Worm (Caenorhabditis elegans) whole organism, L4 larva: ENCODE measurements around the gene F13E9.11.
A peak's percentile ranks its signal among the peaks of the same experiment; 100 is the strongest.

Experiments
- D1046.2 ChIP-seq: fragments of 200-800 bp; sonication (Bioruptor generic); IDR thresholded peaks from 2 replicates; pipeline ENCODE4 v1.3.6; 2022; ENCODE audit warnings: missing genetic modification characterization, missing compliant biosample characterization
- F26F4.8 ChIP-seq: fragments of 200-800 bp; sonication (Bioruptor generic); conservative IDR thresholded peaks from 2 replicates; pipeline ENCODE4 v1.3.6; 2022; ENCODE audit warnings: missing genetic modification characterization, missing compliant biosample characterization
- F37D6.2 ChIP-seq: sonication (generic microtip); optimal IDR thresholded peaks from 2 replicates; lab custom pipeline; 2016; ENCODE audit warnings: mild to moderate bottlenecking, missing genetic modification characterization, missing compliant biosample characterization
- F44E2.7 ChIP-seq: fragments of 200-800 bp; sonication (Bioruptor generic); IDR thresholded peaks from 2 replicates; pipeline ENCODE4 v2.1.2; 2022; ENCODE audit warnings: missing genetic modification characterization, missing compliant biosample characterization
- R02D3.7 ChIP-seq: fragments of 150-350 bp; sonication (generic microtip); optimal IDR thresholded peaks from 3 replicates; lab custom pipeline; 2014; ENCODE audit warnings: missing biosample characterization, missing genetic modification characterization
- Y105C5A.15 ChIP-seq: fragments of 200-800 bp; sonication (Bioruptor generic); IDR thresholded peaks from 2 replicates; pipeline ENCODE4 v1.3.6; 2022; ENCODE audit warnings: missing genetic modification characterization, missing compliant biosample characterization
- Y5F2A.4 ChIP-seq: fragments of 200-800 bp; sonication (Bioruptor generic); optimal IDR thresholded peaks from 2 replicates; lab custom pipeline; 2018; ENCODE audit warnings: mild to moderate bottlenecking, missing genetic modification characterization, missing compliant biosample characterization
- ZK337.2 ChIP-seq: fragments of 200-800 bp; sonication (Bioruptor generic); IDR thresholded peaks from 2 replicates; pipeline ENCODE4 v1.3.6; 2022; ENCODE audit warnings: missing genetic modification reagents, missing genetic modification characterization, missing compliant biosample characterization
- aha-1 ChIP-seq: fragments of 150-350 bp; peaks from one replicate; lab custom pipeline; 2014; ENCODE audit warnings: missing biosample characterization, missing genetic modification characterization
- ama-1 ChIP-seq: fragments of 150-350 bp; optimal IDR thresholded peaks from 2 replicates; lab custom pipeline; 2014; ENCODE audit warnings: inconsistent platforms, mixed read lengths
- attf-4 ChIP-seq: sonication (generic microtip); optimal IDR thresholded peaks from 3 replicates; lab custom pipeline; 2017; ENCODE audit warnings: missing biosample characterization, missing genetic modification characterization
- ceh-28 ChIP-seq: fragments of 150-350 bp; optimal IDR thresholded peaks from 2 replicates; lab custom pipeline; 2014; ENCODE audit warnings: missing biosample characterization, missing genetic modification reagents, missing genetic modification characterization
- ceh-62 ChIP-seq: sonication (generic microtip); optimal IDR thresholded peaks from 2 replicates; lab custom pipeline; 2017; ENCODE audit warnings: missing biosample characterization, missing genetic modification characterization
- ctbp-1 ChIP-seq: fragments of 200-800 bp; sonication (Bioruptor generic); IDR thresholded peaks from 2 replicates; pipeline ENCODE4 v1.3.6; 2022; ENCODE audit warnings: missing genetic modification reagents, missing genetic modification characterization, missing compliant biosample characterization
- daf-16 ChIP-seq, 3 experiments: sonication (generic microtip); optimal IDR thresholded peaks; 2 replicates each; lab custom pipeline; 2016 to 2017; ENCODE audit warnings: missing genetic modification characterization in 3 of 3, missing genetic modification reagents in 3 of 3, mild to moderate bottlenecking in 2 of 3, missing compliant biosample characterization in 2 of 3, missing biosample characterization in 1 of 3, moderate library complexity in 1 of 3
- daf-19 ChIP-seq: fragments of 200-800 bp; sonication (Bioruptor generic); conservative IDR thresholded peaks from 2 replicates; pipeline ENCODE4 v1.3.6; 2022; ENCODE audit warnings: missing genetic modification characterization, missing compliant biosample characterization
- dmd-6 ChIP-seq: fragments of 200-800 bp; sonication (Bioruptor generic); IDR thresholded peaks from 2 replicates; pipeline ENCODE4 v1.3.6; 2022; ENCODE audit warnings: missing genetic modification reagents, missing genetic modification characterization, missing compliant biosample characterization
- dmd-9 ChIP-seq: fragments of 200-800 bp; sonication (Bioruptor generic); IDR thresholded peaks from 2 replicates; pipeline ENCODE4 v1.3.6; 2022; ENCODE audit warnings: missing genetic modification reagents, missing genetic modification characterization, missing compliant biosample characterization
- dve-1 ChIP-seq: sonication (generic microtip); optimal IDR thresholded peaks from 2 replicates; lab custom pipeline; 2017; ENCODE audit warnings: antibody characterized with exemption, mild to moderate bottlenecking, missing genetic modification characterization, missing compliant biosample characterization; ENCODE audit not compliant: insufficient read depth
- egl-43 ChIP-seq: fragments of 200-800 bp; sonication (Bioruptor generic); IDR thresholded peaks from 2 replicates; pipeline ENCODE4 v1.3.6; 2022; ENCODE audit warnings: missing genetic modification reagents, missing genetic modification characterization, missing compliant biosample characterization
- hlh-11 ChIP-seq: fragments of 200-800 bp; sonication (Bioruptor generic); optimal IDR thresholded peaks from 2 replicates; lab custom pipeline; 2018; ENCODE audit warnings: mild to moderate bottlenecking, missing genetic modification characterization, missing compliant biosample characterization
- hlh-30 ChIP-seq: sonication (generic microtip); optimal IDR thresholded peaks from 2 replicates; lab custom pipeline; 2017; ENCODE audit warnings: antibody characterized with exemption, mild to moderate bottlenecking, missing genetic modification characterization, missing compliant biosample characterization; ENCODE audit not compliant: insufficient read depth
- hmg-1.1 ChIP-seq: fragments of 200-800 bp; sonication (Bioruptor generic); IDR thresholded peaks from 2 replicates; pipeline ENCODE4 v1.3.6; 2022; ENCODE audit warnings: missing genetic modification reagents, missing genetic modification characterization, missing compliant biosample characterization
- lim-7 ChIP-seq: fragments of 200-800 bp; sonication (Bioruptor generic); IDR thresholded peaks from 2 replicates; pipeline ENCODE4 v1.3.6; 2022; ENCODE audit warnings: missing genetic modification characterization, missing compliant biosample characterization
- lin-13 ChIP-seq: fragments of 150-350 bp; optimal IDR thresholded peaks from 2 replicates; lab custom pipeline; 2014; ENCODE audit warnings: missing biosample characterization, missing genetic modification reagents, missing genetic modification characterization
- lin-15B ChIP-seq: fragments of 150-350 bp; sonication (generic microtip); optimal IDR thresholded peaks from 3 replicates; lab custom pipeline; 2014; ENCODE audit warnings: missing biosample characterization, missing genetic modification characterization
- lsy-2 ChIP-seq, 2 experiments: fragments of 150-350 bp in 1 of 2; sonication (generic microtip) in 1 of 2; optimal IDR thresholded peaks; 2 replicates each; lab custom pipeline; 2014 to 2017; ENCODE audit warnings: missing biosample characterization in 2 of 2, missing genetic modification characterization in 2 of 2
- madf-9 ChIP-seq: fragments of 200-800 bp; sonication (Bioruptor generic); conservative IDR thresholded peaks from 2 replicates; pipeline ENCODE4 v1.3.6; 2022; ENCODE audit warnings: missing genetic modification reagents, missing genetic modification characterization, missing compliant biosample characterization
- mdl-1 ChIP-seq, 2 experiments: fragments of 150-350 bp in 1 of 2; sonication (generic microtip) in 1 of 2; optimal IDR thresholded peaks; 2 replicates each; lab custom pipeline; 2014 to 2017; ENCODE audit warnings: missing biosample characterization in 2 of 2, missing genetic modification characterization in 2 of 2
- mep-1 ChIP-seq: fragments of 150-350 bp; sonication (generic microtip); optimal IDR thresholded peaks from 3 replicates; lab custom pipeline; 2014; ENCODE audit warnings: missing biosample characterization, missing genetic modification characterization
- mxl-3 ChIP-seq: fragments of 200-800 bp; sonication (Bioruptor generic); optimal IDR thresholded peaks from 2 replicates; lab custom pipeline; 2018; ENCODE audit warnings: mild to moderate bottlenecking, missing genetic modification characterization, missing compliant biosample characterization
- nhr-11 ChIP-seq: fragments of 150-350 bp; optimal IDR thresholded peaks from 2 replicates; lab custom pipeline; 2014; ENCODE audit warnings: missing biosample characterization, missing genetic modification characterization
- nhr-25 ChIP-seq: sonication (generic microtip); optimal IDR thresholded peaks from 2 replicates; lab custom pipeline; 2017; ENCODE audit warnings: missing genetic modification characterization, mild to moderate bottlenecking, missing compliant biosample characterization, antibody characterized with exemption, moderate library complexity, borderline replicate concordance; ENCODE audit not compliant: insufficient read depth
- nhr-42 ChIP-seq: fragments of 200-800 bp; sonication (Bioruptor generic); IDR thresholded peaks from 2 replicates; pipeline ENCODE4 v1.3.6; 2022; ENCODE audit warnings: missing genetic modification characterization, missing compliant biosample characterization
- nhr-6 ChIP-seq: fragments of 150-350 bp; optimal IDR thresholded peaks from 2 replicates; lab custom pipeline; 2014; ENCODE audit warnings: missing biosample characterization, missing genetic modification characterization
- nhr-76 ChIP-seq: fragments of 150-350 bp; optimal IDR thresholded peaks from 2 replicates; lab custom pipeline; 2014; ENCODE audit warnings: missing biosample characterization, missing genetic modification characterization
- rbr-2 ChIP-seq: sonication (generic microtip); optimal IDR thresholded peaks from 2 replicates; lab custom pipeline; 2016; ENCODE audit warnings: missing genotype, missing genetic modification characterization, missing compliant biosample characterization
- set-16 ChIP-seq: fragments of 200-800 bp; sonication (Bioruptor generic); IDR thresholded peaks from 2 replicates; pipeline ENCODE4 v1.3.6; 2022; ENCODE audit warnings: missing genetic modification reagents, missing genetic modification characterization, missing compliant biosample characterization
- skn-1 ChIP-seq: fragments of 150-350 bp; optimal IDR thresholded peaks from 2 replicates; lab custom pipeline; 2014; ENCODE audit warnings: missing biosample characterization, missing genetic modification characterization
- snpc-1.2 ChIP-seq: fragments of 200-800 bp; sonication (Bioruptor generic); IDR thresholded peaks from 2 replicates; pipeline ENCODE4 v1.3.6; 2022; ENCODE audit warnings: missing genetic modification reagents, missing genetic modification characterization, missing compliant biosample characterization
- spr-1 ChIP-seq: sonication (generic microtip); optimal IDR thresholded peaks from 2 replicates; lab custom pipeline; 2016; ENCODE audit warnings: mild to moderate bottlenecking, missing genetic modification characterization, missing compliant biosample characterization
- tag-97 ChIP-seq: fragments of 200-800 bp; sonication (Bioruptor generic); IDR thresholded peaks from 2 replicates; pipeline ENCODE4 v1.3.6; 2022; ENCODE audit warnings: missing genetic modification characterization, missing compliant biosample characterization
- unc-62 ChIP-seq, 3 experiments: fragments of 150-350 bp in 1 of 3; sonication (generic microtip); optimal IDR thresholded peaks in 2 of 3; peaks in 1 of 3; 1 replicate in 1 of 3; 2 replicates in 2 of 3; lab custom pipeline; 2014 to 2017; ENCODE audit warnings: missing biosample characterization in 3 of 3, missing genetic modification characterization in 3 of 3, missing genetic modification reagents in 3 of 3, missing genotype in 1 of 3
- vab-7 ChIP-seq: fragments of 200-800 bp; sonication (Bioruptor generic); IDR thresholded peaks from 2 replicates; pipeline ENCODE4 v1.3.6; 2022; ENCODE audit warnings: missing genetic modification reagents, missing genetic modification characterization, missing compliant biosample characterization
- zip-2 ChIP-seq: fragments of 150-350 bp; optimal IDR thresholded peaks from 2 replicates; lab custom pipeline; 2014; ENCODE audit warnings: missing biosample characterization, missing genetic modification characterization

Gene F13E9.11

DNA sequence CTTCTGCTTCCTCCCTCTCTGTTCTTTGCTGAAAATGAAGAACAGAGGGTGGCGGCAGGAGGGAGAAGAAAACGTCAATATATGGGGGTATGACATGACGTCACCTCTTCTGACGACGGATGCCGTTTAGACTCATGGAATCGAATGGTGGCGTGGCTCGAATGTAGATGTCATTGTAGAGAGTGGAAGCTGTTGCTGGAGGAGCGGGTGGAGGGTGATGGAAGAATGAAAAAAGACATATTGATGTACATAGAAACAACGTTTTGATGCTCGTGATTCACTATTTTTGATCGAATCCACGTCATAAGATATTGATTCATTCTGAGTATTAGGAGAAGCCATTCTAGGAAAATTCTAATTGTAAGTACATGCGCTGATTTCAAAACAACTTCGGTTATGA, 49.9 kb downstream of the F13E9.11 start:
- TF ChIP-seq tag-97 = no peak
- peak; percentile 43 for TF ChIP-seq set-16
- TF ChIP-seq hlh-30 (tag; lab: Kevin White, UChicago) = peak; percentile 29
- no peak for TF ChIP-seq daf-16 (GFP tag; optimal IDR thresholded peaks at IDR 0.05; lab: Kevin White, UChicago)
- TF ChIP-seq daf-16 (tag; optimal IDR thresholded peaks at IDR 0.05; lab: Kevin White, UChicago) = no peak
- TF ChIP-seq skn-1 (tag; lab: Kevin White, UChicago) = no peak
- peak; percentile 62; the same call in 1 of the 2 replicates for TF ChIP-seq egl-43
- TF ChIP-seq Y105C5A.15 (GFP tag; lab: Robert Waterston, UW) = 0 out of 2 replicates have a peak, but pooled peaks have one; percentile 24
- no peak for TF ChIP-seq snpc-1.2
- no peak for TF ChIP-seq F26F4.8 (GFP tag; lab: Robert Waterston, UW)
- no peak for TF ChIP-seq lin-13 (GFP tag; lab: Kevin White, UChicago)
- TF ChIP-seq nhr-42 (GFP tag; lab: Robert Waterston, UW) = no peak
- TF ChIP-seq madf-9 = no peak
- peak; percentile 7 for TF ChIP-seq nhr-11 (tag; lab: Kevin White, UChicago)
- TF ChIP-seq dmd-6 (GFP tag; lab: Robert Waterston, UW) = peak; percentile 42
- TF ChIP-seq dve-1 (tag; lab: Kevin White, UChicago) = no peak
- peak in 1 of 2 experiments; percentile 95 for TF ChIP-seq unc-62 (GFP tag; optimal IDR thresholded peaks at IDR 0.05 in 1 of 2; lab: Kevin White, UChicago)
- TF ChIP-seq unc-62 (tag; optimal IDR thresholded peaks at IDR 0.05; lab: Kevin White, UChicago) = no peak
- no peak for TF ChIP-seq zip-2 (tag; lab: Kevin White, UChicago)
- no peak for TF ChIP-seq lim-7 (GFP tag; lab: Robert Waterston, UW)
- peak; percentile 47; the same call in 1 of the 2 replicates for TF ChIP-seq ctbp-1
- TF ChIP-seq ceh-62 = no peak
- no peak for TF ChIP-seq nhr-6
- peak; percentile 92 for TF ChIP-seq aha-1
- no peak for TF ChIP-seq lin-15B (tag; lab: Kevin White, UChicago)
- TF ChIP-seq ama-1 = no peak
- no peak for TF ChIP-seq F44E2.7 (GFP tag; lab: Robert Waterston, UW)
- TF ChIP-seq F37D6.2 (tag; lab: Kevin White, UChicago) = peak; percentile 10
- TF ChIP-seq Y5F2A.4 = no peak
- TF ChIP-seq D1046.2 = no peak
- peak in 1 of 2 experiments; percentile 7 for TF ChIP-seq lsy-2 (tag; optimal IDR thresholded peaks at IDR 0.05; lab: Kevin White, UChicago)
- TF ChIP-seq vab-7 (GFP tag; lab: Robert Waterston, UW) = 0 out of 2 replicates have a peak, but pooled peaks have one; percentile 19
- TF ChIP-seq daf-19 (GFP tag; lab: Robert Waterston, UW) = no peak
- peak; percentile 49 for TF ChIP-seq rbr-2 (tag; lab: Kevin White, UChicago)
- peak; percentile 7 for TF ChIP-seq hlh-11

- TF ChIP-seq mep-1 = peak; percentile 26
- 0 out of 2 replicates have a peak, but pooled peaks have one; percentile 21 for TF ChIP-seq hmg-1.1 (GFP tag; lab: Robert Waterston, UW)
- TF ChIP-seq R02D3.7 (tag; lab: Kevin White, UChicago) = no peak
- TF ChIP-seq hlh-30 (tag; lab: Kevin White, UChicago) = peak; percentile 48
- TF ChIP-seq lim-7 (GFP tag; lab: Robert Waterston, UW) = peak; percentile 61; the same call in 1 of the 2 replicates
- peak in 1 of 2 experiments; percentile 73 for TF ChIP-seq mdl-1 (tag; optimal IDR thresholded peaks at IDR 0.05; lab: Kevin White, UChicago)
- peak; percentile 87 for TF ChIP-seq set-16
- TF ChIP-seq spr-1 (tag; lab: Kevin White, UChicago) = no peak
- no peak for TF ChIP-seq lin-13 (GFP tag; lab: Kevin White, UChicago)
- TF ChIP-seq mxl-3 (GFP tag; lab: Kevin White, UChicago) = peak; percentile 55
- TF ChIP-seq madf-9 = peak; percentile 14; the same call in 1 of the 2 replicates
- no peak for TF ChIP-seq dmd-9 (GFP tag; lab: Robert Waterston, UW)
- no peak for TF ChIP-seq nhr-76 (tag; lab: Kevin White, UChicago)
- no peak for TF ChIP-seq ceh-28 (tag; lab: Kevin White, UChicago)
- TF ChIP-seq hlh-11 = peak; percentile 28
- TF ChIP-seq nhr-25 = no peak
- no peak for TF ChIP-seq attf-4 (tag; lab: Kevin White, UChicago)
- peak; percentile 97 for TF ChIP-seq aha-1
- TF ChIP-seq ZK337.2 (GFP tag; lab: Robert Waterston, UW) = no peak
- peak; percentile 68; the same call in 1 of the 2 replicates for TF ChIP-seq egl-43
- TF ChIP-seq, all 104 proteins: peak for 11
Observed at ce11 chrIV:10817030-10817429, 51.9 kb downstream of the F13E9.11 start.
